Worm (Caenorhabditis elegans): ENCODE data around the gene C10E2.2.

DNA sequence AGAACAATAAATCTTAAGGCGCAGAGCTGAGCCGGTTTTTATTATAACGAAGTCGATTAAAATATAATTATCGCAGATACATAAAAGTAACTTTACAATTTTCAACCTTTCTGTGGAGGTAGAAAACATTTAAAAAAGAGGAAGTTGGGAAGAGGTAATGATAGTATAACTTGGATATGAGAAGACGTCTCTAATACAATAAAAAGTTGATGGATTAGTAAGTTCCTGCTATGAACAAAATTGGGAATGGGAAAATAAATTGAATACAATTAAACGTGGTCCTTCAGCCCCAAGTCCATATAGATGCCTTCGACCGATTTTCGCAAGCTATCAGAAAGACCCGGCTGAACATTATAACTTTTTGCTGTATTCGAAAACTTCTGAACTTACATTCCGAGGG is 39.4 kb upstream of the C10E2.2 start:
- no peak for TF ChIP-seq nhr-28 (tag; optimal IDR thresholded peaks at IDR 0.05)
- no peak for TF ChIP-seq snpc-4 (tag; optimal IDR thresholded peaks at IDR 0.05)
- no peak for TF ChIP-seq nhr-237 (tag; optimal IDR thresholded peaks at IDR 0.05)
- TF ChIP-seq ces-1 (GFP tag; optimal IDR thresholded peaks at IDR 0.05): no peak
- TF ChIP-seq ztf-11 (tag; optimal IDR thresholded peaks at IDR 0.05): no peak
- no peak for TF ChIP-seq lsy-2 (tag; optimal IDR thresholded peaks at IDR 0.05)
- no peak for TF ChIP-seq mab-5 (tag; optimal IDR thresholded peaks at IDR 0.05)

Measured in whole organism, mixed stage, embryonic.